Worm (Caenorhabditis elegans): ENCODE data around the gene C26B9.2.

C26B9.2 gene

DNA sequence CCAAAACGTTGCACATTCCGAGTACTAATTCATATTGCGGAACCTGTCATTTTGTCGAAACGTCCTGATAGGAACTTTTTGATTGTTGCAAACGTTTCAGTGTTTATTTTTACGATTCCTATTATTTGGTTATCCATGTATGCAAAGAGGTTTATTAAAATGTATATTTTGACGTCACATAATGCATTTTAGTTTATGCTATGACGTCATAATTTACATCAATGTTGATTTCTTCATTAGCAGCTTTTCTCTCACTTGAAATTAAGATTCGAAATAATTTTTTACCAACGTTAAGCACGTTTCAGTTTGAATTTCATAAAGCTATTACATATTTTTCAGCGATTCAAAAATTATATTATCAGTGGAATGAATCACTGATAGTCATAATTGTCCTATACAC lies 26.6 kb downstream of the C26B9.2 start:
- TF ChIP-seq set-16 (GFP tag; IDR thresholded peaks at IDR 0.05) (no peak), R02D3.7 (tag; optimal IDR thresholded peaks at IDR 0.05) (no peak), F26F4.8 (GFP tag; conservative IDR thresholded peaks at IDR 0.05) (no peak), unc-39 (tag; optimal IDR thresholded peaks at IDR 0.05) (no peak), cey-2 (tag; optimal IDR thresholded peaks at IDR 0.05; ENCODE audit: borderline replicate concordance, insufficient read depth) (no peak), D1046.2 (GFP tag; IDR thresholded peaks at IDR 0.05) (no peak), madf-5 (GFP tag; IDR thresholded peaks at IDR 0.05) (no peak), jun-1 (tag; optimal IDR thresholded peaks at IDR 0.05) (no peak), aly-2 (tag; optimal IDR thresholded peaks at IDR 0.05) (no peak), pqm-1 (tag; optimal IDR thresholded peaks at IDR 0.05) (no peak), ceh-44 (GFP tag; IDR thresholded peaks at IDR 0.05) (no peak), ceh-20 (GFP tag; IDR thresholded peaks at IDR 0.05) (no peak), tra-1 (GFP tag; IDR thresholded peaks at IDR 0.05) (no peak)

DNA sequence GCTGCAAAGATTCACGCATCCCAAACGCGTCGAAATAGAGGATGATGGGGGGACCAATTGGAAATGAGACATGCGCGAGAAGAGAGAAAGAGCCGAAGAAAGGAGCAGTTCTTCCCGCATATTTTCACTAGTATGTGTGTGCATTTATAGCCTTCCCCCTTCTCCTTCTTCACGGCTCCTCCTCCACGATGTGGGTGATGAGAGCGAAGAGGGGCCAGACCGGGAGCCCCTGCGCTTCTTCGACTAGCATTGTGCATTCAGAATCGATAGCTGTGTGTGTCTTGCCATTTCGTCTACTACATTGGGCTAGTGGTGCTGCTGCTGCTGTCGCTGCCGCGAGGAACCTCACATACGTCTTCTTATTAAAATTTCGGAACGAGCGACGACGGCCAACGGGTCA lies 28.2 kb downstream of the C26B9.2 start, which contains the start of gene jkk-1:
Gene jkk-1, plus strand, starts transcription at position 249 of the 400 bp plus-strand sequence.
- TF ChIP-seq madf-5 (GFP tag; IDR thresholded peaks at IDR 0.05) (no peak), daf-16 (GFP tag; optimal IDR thresholded peaks at IDR 0.05) (no peak), daf-16 (tag; optimal IDR thresholded peaks at IDR 0.05) (no peak), ceh-82 (tag; optimal IDR thresholded peaks at IDR 0.05) (no peak), ama-1 (optimal IDR thresholded peaks at IDR 0.05) (no peak), ces-1 (GFP tag; optimal IDR thresholded peaks at IDR 0.05) (no peak), egl-43 (GFP tag; IDR thresholded peaks at IDR 0.05) (0 out of 2 replicates have a peak, but pooled peaks have one; percentile 44), daf-12 (tag; optimal IDR thresholded peaks at IDR 0.05) (no peak), rbr-2 (tag; optimal IDR thresholded peaks at IDR 0.05) (peak; percentile 69), mxl-3 (GFP tag; optimal IDR thresholded peaks at IDR 0.05) (peak; percentile 2), aha-1 (tag) (peak; percentile 90), daf-8 (GFP tag; IDR thresholded peaks at IDR 0.05) (no peak), hlh-11 (tag; optimal IDR thresholded peaks at IDR 0.05) (no peak), fkh-10 (GFP tag; optimal IDR thresholded peaks at IDR 0.05) (peak; percentile 78), dmd-6 (GFP tag; IDR thresholded peaks at IDR 0.05) (peak; percentile 13; the same call in 1 of the 2 replicates), set-16 (GFP tag; IDR thresholded peaks at IDR 0.05) (peak; percentile 57), F37D6.2 (tag; optimal IDR thresholded peaks at IDR 0.05) (no peak), hmg-1.1 (GFP tag; IDR thresholded peaks at IDR 0.05) (peak; percentile 75), madf-9 (GFP tag; conservative IDR thresholded peaks at IDR 0.05) (no peak), T26A8.4 (GFP tag; IDR thresholded peaks at IDR 0.05) (no peak), arid-1 (GFP tag; conservative IDR thresholded peaks at IDR 0.05) (0 out of 2 replicates have a peak, but pooled peaks have one; percentile 24), mdl-1 (tag; optimal IDR thresholded peaks at IDR 0.05) (peak in 1 of 2 experiments; percentile 39), unc-62 (GFP tag; optimal IDR thresholded peaks at IDR 0.05 in 1 of 2) (peak in 1 of 2 experiments; percentile 97), unc-62 (tag; optimal IDR thresholded peaks at IDR 0.05) (no peak), nhr-28 (tag; optimal IDR thresholded peaks at IDR 0.05) (no peak), mep-1 (tag; optimal IDR thresholded peaks at IDR 0.05) (peak; percentile 48), vab-7 (GFP tag; IDR thresholded peaks at IDR 0.05) (0 out of 2 replicates have a peak, but pooled peaks have one; percentile 28), spr-3 (GFP tag; optimal IDR thresholded peaks at IDR 0.05) (no peak), tag-97 (GFP tag; IDR thresholded peaks at IDR 0.05) (no peak), D1046.2 (GFP tag; IDR thresholded peaks at IDR 0.05) (no peak)

DNA sequence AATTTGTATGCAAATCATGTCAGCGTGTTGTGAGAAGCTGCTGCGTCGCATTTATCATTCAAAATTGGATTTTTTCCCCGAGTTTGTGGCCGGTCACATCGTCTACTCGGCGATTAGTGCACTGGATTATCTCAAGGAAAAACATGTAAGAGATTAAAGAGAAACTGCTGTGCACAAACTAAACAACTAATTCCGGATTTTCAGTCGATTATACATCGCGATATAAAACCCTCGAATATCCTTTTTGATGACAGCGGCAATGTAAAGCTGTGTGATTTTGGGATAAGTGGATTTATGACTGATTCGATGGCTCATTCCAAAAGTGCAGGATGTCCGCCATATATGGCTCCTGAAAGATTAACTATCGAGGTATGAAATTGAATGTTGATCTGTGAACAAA lies 30.6 kb downstream of the C26B9.2 start:
- TF ChIP-seq pha-4 (GFP tag; IDR thresholded peaks at IDR 0.05): no peak
- no peak for TF ChIP-seq pha-4 (tag; optimal IDR thresholded peaks at IDR 0.05)
- TF ChIP-seq zip-2 (tag; optimal IDR thresholded peaks at IDR 0.05): no peak
- TF ChIP-seq spr-1 (tag; optimal IDR thresholded peaks at IDR 0.05): no peak
- TF ChIP-seq nhr-77 (tag; optimal IDR thresholded peaks at IDR 0.05): no peak

Data from whole organism, L4 larva.